Fruit fly (Drosophila melanogaster): ENCODE results near the gene Rpn1.

DNA sequence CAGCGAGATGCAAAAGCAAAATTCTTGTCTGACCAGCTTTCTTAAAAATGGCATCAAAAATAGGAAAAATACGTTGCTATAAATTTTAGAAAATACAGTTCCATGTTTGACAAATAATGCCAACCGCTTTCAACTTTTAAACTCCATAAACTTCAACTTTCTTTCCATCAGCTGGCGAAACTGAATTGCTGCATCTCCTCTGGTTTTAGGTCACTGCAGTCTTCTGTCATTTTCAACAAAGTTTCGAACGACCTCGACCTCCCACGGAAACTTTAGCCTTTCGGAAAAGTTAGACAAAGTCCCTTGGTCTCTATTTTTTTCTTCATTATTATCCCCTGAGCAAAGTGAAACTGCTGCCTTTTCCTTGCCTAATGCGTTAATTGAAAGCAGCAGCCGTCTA is 40.8 kb downstream of the Rpn1 start, which contains the start of gene CG42263:
- TF ChIP-seq CG8478 (optimal IDR thresholded peaks at IDR 0.05) (no peak), CTCF (optimal IDR thresholded peaks at IDR 0.05) (no peak)

Measured in S2 (cell line).